Fruit fly (Drosophila melanogaster): ENCODE measurements around the gene CG33648.

DNA sequence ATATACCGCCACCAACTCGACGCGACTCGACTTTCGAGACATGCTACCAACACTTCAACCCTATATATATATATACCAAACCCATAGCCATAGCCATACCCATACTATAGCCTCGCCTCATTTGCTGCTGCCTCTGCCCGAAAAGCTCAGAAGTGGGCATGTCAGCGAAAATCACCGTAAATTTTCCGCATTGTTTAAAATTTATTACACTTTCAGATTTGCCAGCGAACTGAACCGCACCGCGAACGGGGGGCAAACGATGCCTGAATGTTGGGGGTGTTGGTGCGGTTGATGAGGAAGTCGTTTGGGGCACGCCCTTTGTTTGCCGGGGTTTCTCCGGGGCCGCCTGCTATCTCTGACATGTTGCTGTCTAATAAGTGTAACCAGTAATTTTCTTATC is at the start of gene CG33648:
- TF ChIP-seq CG8478 (optimal IDR thresholded peaks at IDR 0.05) (no peak), CTCF (optimal IDR thresholded peaks at IDR 0.05) (no peak)

Data from S2 (cell line).